Worm (Caenorhabditis elegans) whole organism, L3 larva: Measurements from ENCODE around the gene nduv-2.

Experiments
- R02D3.7 ChIP-seq: fragments of 150-350 bp; optimal IDR thresholded peaks from 2 replicates; lab custom pipeline; 2014; ENCODE audit warnings: missing biosample characterization, missing genetic modification characterization
- ZK546.5 ChIP-seq: sonication (generic microtip); optimal IDR thresholded peaks from 2 replicates; lab custom pipeline; 2017; ENCODE audit warnings: missing biosample characterization, missing genetic modification characterization
- aly-2 ChIP-seq: fragments of 150-350 bp; optimal IDR thresholded peaks from 2 replicates; lab custom pipeline; 2014; ENCODE audit warnings: missing biosample characterization, missing genetic modification characterization
- ceh-16 ChIP-seq: sonication (generic microtip); optimal IDR thresholded peaks from 2 replicates; lab custom pipeline; 2017; ENCODE audit warnings: missing biosample characterization, missing genetic modification characterization
- ceh-82 ChIP-seq: fragments of 150-350 bp; optimal IDR thresholded peaks from 2 replicates; lab custom pipeline; 2014; ENCODE audit warnings: missing biosample characterization, missing genetic modification characterization
- daf-12 ChIP-seq: fragments of 150-350 bp; optimal IDR thresholded peaks from 2 replicates; lab custom pipeline; 2014; ENCODE audit warnings: missing biosample characterization, missing genetic modification reagents, missing genetic modification characterization
- egl-27 ChIP-seq: sonication (generic microtip); optimal IDR thresholded peaks from 4 replicates; lab custom pipeline; 2017; ENCODE audit warnings: missing biosample characterization, missing genetic modification reagents, missing genetic modification characterization
- eor-1 ChIP-seq, 2 experiments: fragments of 150-350 bp; optimal IDR thresholded peaks; 2 replicates each; lab custom pipeline; 2014 to 2018; ENCODE audit warnings: missing biosample characterization in 2 of 2, missing genetic modification characterization in 2 of 2
- fkh-2 ChIP-seq: fragments of 150-350 bp; optimal IDR thresholded peaks from 2 replicates; lab custom pipeline; 2014; ENCODE audit warnings: missing biosample characterization, missing genetic modification reagents, missing genetic modification characterization
- fos-1 ChIP-seq: fragments of 150-350 bp; optimal IDR thresholded peaks from 2 replicates; lab custom pipeline; 2014; ENCODE audit warnings: missing biosample characterization, missing genetic modification characterization
- lsy-12 ChIP-seq: sonication (generic microtip); optimal IDR thresholded peaks from 2 replicates; lab custom pipeline; 2016; ENCODE audit warnings: mild to moderate bottlenecking, missing genetic modification characterization, missing compliant biosample characterization
- nhr-11 ChIP-seq: fragments of 150-350 bp; optimal IDR thresholded peaks from 2 replicates; lab custom pipeline; 2014; ENCODE audit warnings: missing biosample characterization, missing genetic modification characterization
- nhr-12 ChIP-seq: fragments of 150-350 bp; optimal IDR thresholded peaks from 2 replicates; lab custom pipeline; 2014; ENCODE audit warnings: missing biosample characterization, missing genetic modification characterization
- nhr-23 ChIP-seq: fragments of 150-350 bp; optimal IDR thresholded peaks from 2 replicates; lab custom pipeline; 2014; ENCODE audit warnings: missing biosample characterization, missing genetic modification reagents, missing genetic modification characterization
- nhr-237 ChIP-seq: fragments of 150-350 bp; optimal IDR thresholded peaks from 2 replicates; lab custom pipeline; 2014; ENCODE audit warnings: missing biosample characterization, missing genetic modification characterization
- nhr-25 ChIP-seq: sonication (generic microtip); optimal IDR thresholded peaks from 2 replicates; lab custom pipeline; 2017; ENCODE audit warnings: missing biosample characterization, missing genetic modification characterization
- nhr-28 ChIP-seq: fragments of 150-350 bp; optimal IDR thresholded peaks from 2 replicates; lab custom pipeline; 2014; ENCODE audit warnings: missing biosample characterization, missing genetic modification characterization
- nhr-43 ChIP-seq: sonication (generic microtip); optimal IDR thresholded peaks from 2 replicates; lab custom pipeline; 2016; ENCODE audit warnings: mild to moderate bottlenecking, missing genetic modification characterization, missing compliant biosample characterization; ENCODE audit not compliant: poor library complexity, severe bottlenecking
- nhr-67 ChIP-seq: fragments of 150-350 bp; optimal IDR thresholded peaks from 2 replicates; lab custom pipeline; 2014; ENCODE audit warnings: missing biosample characterization, missing genetic modification characterization
- nhr-76 ChIP-seq: fragments of 150-350 bp; sonication (generic microtip); optimal IDR thresholded peaks from 5 replicates; lab custom pipeline; 2014; ENCODE audit warnings: missing biosample characterization, missing genetic modification characterization
- nhr-77 ChIP-seq: fragments of 150-350 bp; optimal IDR thresholded peaks from 2 replicates; lab custom pipeline; 2014; ENCODE audit warnings: missing biosample characterization, missing genetic modification characterization
- pha-4 ChIP-seq: fragments of 150-350 bp; optimal IDR thresholded peaks from 2 replicates; lab custom pipeline; 2014; ENCODE audit warnings: missing biosample characterization, missing genetic modification reagents, missing genetic modification characterization
- pqm-1 ChIP-seq: fragments of 150-350 bp; optimal IDR thresholded peaks from 2 replicates; lab custom pipeline; 2017; ENCODE audit warnings: missing biosample characterization, missing genetic modification characterization, inconsistent platforms
- sea-2 ChIP-seq: fragments of 150-350 bp; sonication (generic microtip); optimal IDR thresholded peaks from 4 replicates; lab custom pipeline; 2014; ENCODE audit warnings: missing biosample characterization, missing genetic modification reagents, missing genetic modification characterization
- skn-1 ChIP-seq: fragments of 150-350 bp; optimal IDR thresholded peaks from 2 replicates; lab custom pipeline; 2014; ENCODE audit warnings: missing biosample characterization, missing genetic modification characterization
- snpc-4 ChIP-seq: fragments of 150-350 bp; optimal IDR thresholded peaks from 2 replicates; lab custom pipeline; 2014; ENCODE audit warnings: missing biosample characterization, missing genetic modification characterization
- unc-62 ChIP-seq: fragments of 150-350 bp; sonication (generic microtip); optimal IDR thresholded peaks from 4 replicates; lab custom pipeline; 2014; ENCODE audit warnings: missing biosample characterization, missing genetic modification reagents, missing genetic modification characterization
- zag-1 ChIP-seq: fragments of 150-350 bp; optimal IDR thresholded peaks from 2 replicates; lab custom pipeline; 2014; ENCODE audit warnings: missing biosample characterization, missing genetic modification characterization
- ztf-11 ChIP-seq: fragments of 150-350 bp; optimal IDR thresholded peaks from 2 replicates; lab custom pipeline; 2014; ENCODE audit warnings: missing biosample characterization, missing genetic modification characterization
- ztf-4 ChIP-seq: fragments of 150-350 bp; optimal IDR thresholded peaks from 2 replicates; lab custom pipeline; 2014; ENCODE audit warnings: missing biosample characterization, missing genetic modification characterization

The nduv-2 gene

ce11 chrV:13613870-13614269, 11.5 kb downstream of the nduv-2 start, which contains the start of gene F53F4.7:
Gene F53F4.7 (minus strand): TSS chrV:13613970.
- TF ChIP-seq zag-1 (no peak), nhr-77 (tag; lab: Kevin White, UChicago) (no peak), ztf-11 (tag; lab: Kevin White, UChicago) (no peak), nhr-23 (tag; lab: Kevin White, UChicago) (no peak)

ce11 chrV:13611782-13612181, 13.6 kb downstream of the nduv-2 start, which contains the start of gene spig-9:
Gene spig-9 (minus strand): TSS chrV:13611882.
- TF ChIP-seq pha-4 (no peak), zag-1 (no peak), nhr-237 (tag; lab: Kevin White, UChicago) (no peak), ztf-11 (tag; lab: Kevin White, UChicago) (no peak), nhr-76 (tag; lab: Kevin White, UChicago) (no peak), snpc-4 (tag; lab: Kevin White, UChicago) (no peak), nhr-28 (tag; lab: Kevin White, UChicago) (no peak), ztf-4 (no peak), nhr-77 (tag; lab: Kevin White, UChicago) (no peak), nhr-43 (tag; lab: Kevin White, UChicago) (no peak), eor-1 (tag; optimal IDR thresholded peaks at IDR 0.05; lab: Kevin White, UChicago) (no peak), pqm-1 (tag; lab: Kevin White, UChicago) (no peak), aly-2 (no peak)
- TF ChIP-seq, all 47 proteins: peak for 0

DNA sequence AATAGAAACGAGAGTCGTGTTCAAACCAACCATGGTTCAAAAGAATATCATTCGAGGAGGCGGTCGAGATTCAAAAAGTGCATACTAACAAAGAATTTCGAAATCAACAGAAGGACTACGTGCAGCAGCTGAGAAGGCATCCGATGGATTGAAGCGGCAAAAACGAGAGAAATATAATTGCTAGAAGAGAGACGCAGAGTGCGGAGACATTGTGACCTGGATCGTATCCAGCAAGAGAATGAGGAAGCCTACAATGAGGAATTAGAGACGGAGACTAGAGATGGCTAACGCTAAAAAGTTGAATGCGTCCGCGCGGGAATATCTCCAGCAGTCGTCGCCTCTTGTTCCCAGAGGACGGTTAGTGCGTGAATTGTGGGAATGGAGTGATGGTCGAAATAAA, 15.6 kb downstream of the nduv-2 start:
- TF ChIP-seq daf-12 (tag; lab: Kevin White, UChicago): no peak
- TF ChIP-seq nhr-23 (tag; lab: Kevin White, UChicago): peak; percentile 66

ce11 chrV:13608486-13608885, 16.9 kb downstream of the nduv-2 start:
- TF ChIP-seq unc-62 (GFP tag; lab: Kevin White, UChicago) (no peak), nhr-23 (tag; lab: Kevin White, UChicago) (peak; percentile 44), nhr-43 (tag; lab: Kevin White, UChicago) (peak; percentile 12)

ce11 chrV:13606651-13607242, 18.6 kb downstream of the nduv-2 start, which contains the start of gene fmo-4:
Gene fmo-4 (minus strand): TSS chrV:13606701.
- no peak for TF ChIP-seq nhr-28 (tag; lab: Kevin White, UChicago)
- TF ChIP-seq nhr-25 (tag; lab: Kevin White, UChicago): peak; percentile 27
- TF ChIP-seq nhr-43 (tag; lab: Kevin White, UChicago): peak; percentile 96

ce11 chrV:13600882-13601281, 24.5 kb downstream of the nduv-2 start, which contains the start of gene rdy-2:
Gene rdy-2 (minus strand): TSS chrV:13600982.
- TF ChIP-seq nhr-11 (tag; lab: Kevin White, UChicago): no peak
- no peak for TF ChIP-seq ZK546.5 (tag; lab: Kevin White, UChicago)
- TF ChIP-seq egl-27 (tag; lab: Kevin White, UChicago): no peak
- TF ChIP-seq pha-4: no peak
- no peak for TF ChIP-seq ceh-16 (tag; lab: Kevin White, UChicago)
- TF ChIP-seq fkh-2 (tag; lab: Kevin White, UChicago): no peak
- no peak for TF ChIP-seq nhr-12 (tag; lab: Kevin White, UChicago)
- TF ChIP-seq R02D3.7 (tag; lab: Kevin White, UChicago): no peak
- TF ChIP-seq fos-1 (tag; lab: Kevin White, UChicago): no peak
- no peak for TF ChIP-seq nhr-43 (tag; lab: Kevin White, UChicago)
- TF ChIP-seq skn-1: no peak
- no peak for TF ChIP-seq nhr-76 (tag; lab: Kevin White, UChicago)
- TF ChIP-seq sea-2 (GFP tag; lab: Kevin White, UChicago): no peak
- no peak for TF ChIP-seq nhr-67 (tag; lab: Kevin White, UChicago)
- TF ChIP-seq ceh-82: no peak
- no peak for TF ChIP-seq lsy-12
